Worm (Caenorhabditis elegans) whole organism, L4 larva: ENCODE measurements around the gene F56D6.9.

Experiments
- ZK546.5 ChIP-seq, 2 experiments: sonication (generic microtip); optimal IDR thresholded peaks; 2 replicates each; lab custom pipeline; 2017; ENCODE audit warnings: missing biosample characterization in 2 of 2, missing genetic modification characterization in 2 of 2
- nhr-28 ChIP-seq: fragments of 150-350 bp; optimal IDR thresholded peaks from 2 replicates; lab custom pipeline; 2014; ENCODE audit warnings: missing biosample characterization, missing genetic modification characterization
- spr-3 ChIP-seq: fragments of 200-800 bp; sonication (Bioruptor generic); optimal IDR thresholded peaks from 2 replicates; lab custom pipeline; 2018; ENCODE audit warnings: mild to moderate bottlenecking, missing genetic modification characterization, missing compliant biosample characterization

ce11 chrIV:3885369-3885768, 6.8 kb upstream of the F56D6.9 start, which contains the start of gene oac-22:
- TF ChIP-seq ZK546.5 (tag; optimal IDR thresholded peaks at IDR 0.05; lab: Kevin White, UChicago) (no peak), spr-3 (GFP tag; lab: Kevin White, UChicago) (no peak), nhr-28 (tag; lab: Kevin White, UChicago) (no peak)
